Fruit fly (Drosophila melanogaster) whole organism, pupa: ENCODE measurements around the gene GstD4.

Experiments used
- CG13204 ChIP-seq: fragments of 200-800 bp; sonication (Bioruptor generic); optimal IDR thresholded peaks from 2 replicates; lab custom pipeline; 2018; ENCODE audit warnings: missing biosample characterization, mild to moderate bottlenecking, missing genetic modification characterization, moderate library complexity
- CG14655 ChIP-seq: fragments of 200-800 bp; sonication (Bioruptor generic); optimal IDR thresholded peaks from 3 replicates; lab custom pipeline; 2017; ENCODE audit warnings: mild to moderate bottlenecking, missing biosample characterization, missing genetic modification reagents, missing genetic modification characterization
- CG17806 ChIP-seq: fragments of 200-800 bp; sonication (Bioruptor generic); optimal IDR thresholded peaks from 2 replicates; lab custom pipeline; 2018; ENCODE audit warnings: missing biosample characterization, mild to moderate bottlenecking, missing genetic modification characterization, moderate library complexity
- CG32121 ChIP-seq: fragments of 200-800 bp; sonication (Bioruptor generic); IDR thresholded peaks from 2 replicates; pipeline ENCODE4 v1.3.6; 2022; ENCODE audit warnings: missing biosample characterization, missing genetic modification characterization
- CG34367 ChIP-seq: fragments of 200-800 bp; sonication (Bioruptor generic); optimal IDR thresholded peaks from 2 replicates; lab custom pipeline; 2018; ENCODE audit warnings: missing biosample characterization, mild to moderate bottlenecking, missing genetic modification characterization
- CG4496 ChIP-seq: fragments of 200-800 bp; sonication (Bioruptor generic); IDR thresholded peaks from 3 replicates; pipeline ENCODE4 v1.3.6; 2022; ENCODE audit warnings: missing biosample characterization, missing genetic modification characterization
- EcR ChIP-seq: fragments of 200-800 bp; sonication (Bioruptor generic); optimal IDR thresholded peaks from 3 replicates; lab custom pipeline; 2019; ENCODE audit warnings: missing biosample characterization, missing genetic modification characterization, mild to moderate bottlenecking, moderate library complexity, missing genetic modification reagents
- Ets98B ChIP-seq: fragments of 200-800 bp; sonication (Bioruptor generic); IDR thresholded peaks from 2 replicates; pipeline ENCODE4 v1.3.6; 2022; ENCODE audit warnings: missing biosample characterization, missing genetic modification characterization
- Snoo ChIP-seq: fragments of 200-800 bp; sonication (Bioruptor generic); optimal IDR thresholded peaks from 3 replicates; lab custom pipeline; 2017; ENCODE audit warnings: missing biosample characterization, mild to moderate bottlenecking, missing genetic modification characterization, inconsistent platforms
- fd96Ca ChIP-seq: fragments of 200-800 bp; sonication (Bioruptor generic); IDR thresholded peaks from 3 replicates; pipeline ENCODE4 v1.3.6; 2022; ENCODE audit warnings: missing biosample characterization, missing genetic modification characterization
- rn ChIP-seq: fragments of 200-800 bp; sonication (Bioruptor generic); IDR thresholded peaks from 2 replicates; pipeline ENCODE4 v1.3.6; 2022; ENCODE audit warnings: missing biosample characterization, missing genetic modification characterization

- TF ChIP-seq Snoo (tag; lab: Kevin White, UChicago) (no peak), fd96Ca (GFP tag; lab: Robert Waterston, UW) (no peak), Ets98B (GFP tag; lab: Robert Waterston, UW) (no peak), rn (GFP tag; lab: Robert Waterston, UW) (no peak), CG13204 (GFP tag; lab: Kevin White, UChicago) (no peak), EcR (no peak), CG32121 (GFP tag; lab: Robert Waterston, UW) (no peak), CG14655 (GFP tag; lab: Kevin White, UChicago) (no peak), CG4496 (GFP tag; lab: Robert Waterston, UW) (no peak), CG34367 (tag; lab: Kevin White, UChicago) (no peak), CG17806 (tag; lab: Kevin White, UChicago) (no peak)
Observed at dm6 chr3R:12352003-12352402, 21.9 kb upstream of the GstD4 start, which contains the start of gene CG10041.
